Fruit fly (Drosophila melanogaster) whole organism, embryonic: ENCODE results near the gene CG3841.
A peak's percentile ranks its signal among the peaks of the same experiment; 100 is the strongest.

Source experiments
- BEAF-32 ChIP-seq: fragments of 200-800 bp; sonication (Bioruptor generic); optimal IDR thresholded peaks from 3 replicates; lab custom pipeline; 2017; ENCODE audit warnings: missing biosample characterization, missing genetic modification characterization, mild to moderate bottlenecking, moderate library complexity, missing genetic modification reagents
- CG34224 ChIP-seq: fragments of 200-800 bp; sonication (Bioruptor generic); IDR thresholded peaks from 3 replicates; pipeline ENCODE4 v1.3.6; 2022; ENCODE audit warnings: missing biosample characterization, missing genetic modification characterization; ENCODE audit not compliant: partially characterized antibody
- ham ChIP-seq: fragments of 200-800 bp; sonication (Bioruptor generic); IDR thresholded peaks from 2 replicates; pipeline ENCODE4 v1.3.6; 2022; ENCODE audit warnings: missing biosample characterization, missing genetic modification characterization
- pan ChIP-seq, 4 experiments: fragments of >200 bp in 3 of 4; fragments of 200-800 bp in 1 of 4; sonication (Bioruptor generic) in 1 of 4; optimal IDR thresholded peaks in 3 of 4; IDR thresholded peaks in 1 of 4; 2 replicates each; pipeline versions ENCODE4 v1.3.6 to Lab custom; 2017 to 2022; ENCODE audit warnings: missing biosample characterization in 2 of 4, missing genetic modification characterization in 2 of 4, mixed read lengths in 1 of 4

- no peak for TF ChIP-seq ham (GFP tag; lab: Robert Waterston, UW)
- no peak for TF ChIP-seq BEAF-32 (GFP tag; lab: Kevin White, UChicago)
- TF ChIP-seq CG34224, result no peak
- TF ChIP-seq pan (optimal IDR thresholded peaks at IDR 0.05; lab: Kevin White, UChicago), result no peak
- peak in 1 of 2 experiments; percentile 63 for TF ChIP-seq pan (GFP tag; optimal IDR thresholded peaks at IDR 0.05 in 1 of 2, IDR thresholded peaks at IDR 0.05 in 1 of 2)
These were observed 24.7 kb upstream of the CG3841 start for dm6 chr2L:9564527-9564926.
